Worm (Caenorhabditis elegans) whole organism, mixed stage, embryonic: ENCODE results near the gene col-80.

Experiments used
- M03D4.4 ChIP-seq: sonication (generic microtip); optimal IDR thresholded peaks from 2 replicates; lab custom pipeline; 2017; ENCODE audit warnings: mild to moderate bottlenecking, missing genetic modification characterization, missing compliant biosample characterization
- bed-3 ChIP-seq: fragments of 200-800 bp; sonication (Bioruptor generic); optimal IDR thresholded peaks from 3 replicates; lab custom pipeline; 2018; ENCODE audit warnings: mild to moderate bottlenecking, missing genetic modification characterization, moderate library complexity, missing compliant biosample characterization
- blmp-1 ChIP-seq: fragments of 150-350 bp; optimal IDR thresholded peaks from 2 replicates; lab custom pipeline; 2014; ENCODE audit warnings: missing biosample characterization, missing genetic modification characterization
- ceh-39 ChIP-seq: fragments of 150-350 bp; optimal IDR thresholded peaks from 2 replicates; lab custom pipeline; 2014; ENCODE audit warnings: missing biosample characterization, missing genetic modification characterization
- ceh-43 ChIP-seq: fragments of 200-800 bp; sonication (Bioruptor generic); optimal IDR thresholded peaks from 2 replicates; lab custom pipeline; 2018; ENCODE audit warnings: mild to moderate bottlenecking, missing genetic modification characterization, moderate library complexity, missing compliant biosample characterization
- ces-1 ChIP-seq: fragments of 150-350 bp; optimal IDR thresholded peaks from 2 replicates; lab custom pipeline; 2014; ENCODE audit warnings: missing biosample characterization, missing genetic modification reagents, missing genetic modification characterization
- drap-1 ChIP-seq: fragments of 200-800 bp; sonication (Bioruptor generic); optimal IDR thresholded peaks from 3 replicates; lab custom pipeline; 2018; ENCODE audit warnings: mild to moderate bottlenecking, missing genetic modification characterization, missing compliant biosample characterization
- elt-1 ChIP-seq: sonication (generic microtip); optimal IDR thresholded peaks from 2 replicates; lab custom pipeline; 2017; ENCODE audit warnings: missing genetic modification characterization, mild to moderate bottlenecking, missing compliant biosample characterization, antibody characterized with exemption, moderate library complexity, borderline replicate concordance; ENCODE audit not compliant: insufficient read depth
- elt-3 ChIP-seq: fragments of 150-350 bp; optimal IDR thresholded peaks from 2 replicates; lab custom pipeline; 2014; ENCODE audit warnings: missing biosample characterization, missing genetic modification characterization
- flh-1 ChIP-seq: fragments of 200-800 bp; sonication (Bioruptor generic); optimal IDR thresholded peaks from 2 replicates; lab custom pipeline; 2018; ENCODE audit warnings: mild to moderate bottlenecking, missing genetic modification characterization, moderate library complexity, missing compliant biosample characterization
- ham-2 ChIP-seq: fragments of 200-800 bp; sonication (Bioruptor generic); optimal IDR thresholded peaks from 2 replicates; lab custom pipeline; 2018; ENCODE audit warnings: mild to moderate bottlenecking, missing genetic modification characterization, missing compliant biosample characterization
- lin-32 ChIP-seq: fragments of 200-800 bp; sonication (Bioruptor generic); optimal IDR thresholded peaks from 2 replicates; lab custom pipeline; 2018; ENCODE audit warnings: mild to moderate bottlenecking, missing genetic modification characterization, missing compliant biosample characterization
- mab-5 ChIP-seq: fragments of 150-350 bp; optimal IDR thresholded peaks from 2 replicates; lab custom pipeline; 2014; ENCODE audit warnings: missing biosample characterization, missing genetic modification characterization
- mep-1 ChIP-seq: fragments of 150-350 bp; optimal IDR thresholded peaks from 2 replicates; lab custom pipeline; 2017; ENCODE audit warnings: missing biosample characterization, missing genetic modification reagents, missing genetic modification characterization, inconsistent platforms
- mls-2 ChIP-seq: sonication (generic microtip); optimal IDR thresholded peaks from 2 replicates; lab custom pipeline; 2016; ENCODE audit warnings: mild to moderate bottlenecking, missing genetic modification characterization, moderate library complexity, missing compliant biosample characterization
- nhr-12 ChIP-seq: fragments of 150-350 bp; optimal IDR thresholded peaks from 2 replicates; lab custom pipeline; 2014; ENCODE audit warnings: missing biosample characterization, missing genetic modification characterization
- nhr-2 ChIP-seq: fragments of 150-350 bp; optimal IDR thresholded peaks from 2 replicates; lab custom pipeline; 2014; ENCODE audit warnings: missing biosample characterization, missing genetic modification characterization
- nhr-28 ChIP-seq: fragments of 150-350 bp; optimal IDR thresholded peaks from 2 replicates; lab custom pipeline; 2014; ENCODE audit warnings: missing biosample characterization, missing genetic modification characterization
- nhr-76 ChIP-seq: sonication (generic microtip); optimal IDR thresholded peaks from 2 replicates; lab custom pipeline; 2017; ENCODE audit warnings: missing biosample characterization, missing genetic modification characterization
- pha-4 ChIP-seq: fragments of 150-350 bp; optimal IDR thresholded peaks from 2 replicates; lab custom pipeline; 2018; ENCODE audit warnings: missing biosample characterization, missing genetic modification reagents, missing genetic modification characterization
- sem-2 ChIP-seq: fragments of 200-800 bp; sonication (Bioruptor generic); optimal IDR thresholded peaks from 2 replicates; lab custom pipeline; 2018; ENCODE audit warnings: mild to moderate bottlenecking, missing genetic modification characterization, missing compliant biosample characterization
- snpc-4 ChIP-seq: fragments of 150-350 bp; optimal IDR thresholded peaks from 2 replicates; lab custom pipeline; 2014; ENCODE audit warnings: missing biosample characterization, missing genetic modification characterization
- sptf-1 ChIP-seq: sonication (generic microtip); optimal IDR thresholded peaks from 2 replicates; lab custom pipeline; 2017; ENCODE audit warnings: mild to moderate bottlenecking, missing genetic modification characterization, moderate library complexity, missing compliant biosample characterization
- tbx-8 ChIP-seq: fragments of 200-800 bp; sonication (Bioruptor generic); optimal IDR thresholded peaks from 2 replicates; lab custom pipeline; 2018; ENCODE audit warnings: mild to moderate bottlenecking, missing genetic modification characterization, moderate library complexity, missing compliant biosample characterization
- unc-120 ChIP-seq: sonication (generic microtip); optimal IDR thresholded peaks from 2 replicates; lab custom pipeline; 2017; ENCODE audit warnings: missing genetic modification characterization, missing compliant biosample characterization; ENCODE audit not compliant: poor library complexity, severe bottlenecking
- unc-62 ChIP-seq: fragments of 150-350 bp; optimal IDR thresholded peaks from 2 replicates; lab custom pipeline; 2014; ENCODE audit warnings: missing biosample characterization, missing genetic modification reagents, missing genetic modification characterization
- zip-8 ChIP-seq: fragments of 150-350 bp; optimal IDR thresholded peaks from 2 replicates; lab custom pipeline; 2014; ENCODE audit warnings: missing biosample characterization, missing genetic modification characterization
- ztf-11 ChIP-seq: fragments of 150-350 bp; optimal IDR thresholded peaks from 2 replicates; lab custom pipeline; 2014; ENCODE audit warnings: missing biosample characterization, missing genetic modification characterization

col-80 gene

DNA sequence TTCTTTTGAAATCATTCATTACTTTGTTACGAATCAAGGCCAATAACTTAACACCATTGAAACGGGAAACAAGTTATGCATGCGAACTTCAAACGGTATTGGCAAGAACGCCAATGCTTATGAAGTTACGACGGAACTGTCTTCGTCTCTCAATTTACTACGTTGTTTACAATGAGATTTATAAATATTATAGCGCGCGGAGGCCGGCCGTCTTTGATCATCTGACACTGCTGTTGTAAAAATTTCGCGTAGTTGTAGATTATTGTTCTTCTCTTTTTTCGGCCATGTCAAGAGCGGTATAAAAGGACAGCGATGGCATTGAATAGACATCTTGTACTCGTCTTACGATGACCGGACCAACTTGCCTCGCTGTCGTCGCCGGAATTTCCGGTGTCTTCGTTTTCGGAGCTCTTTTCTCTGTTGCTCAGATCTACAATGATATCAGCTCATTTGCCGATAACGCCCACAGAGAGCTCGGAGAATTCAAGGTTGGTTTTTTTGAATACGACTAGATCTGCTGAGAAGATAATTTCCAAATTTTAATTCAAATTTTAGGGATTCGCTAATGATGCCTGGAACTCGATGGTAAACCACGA, 2.3 kb upstream of the col-80 start, which contains the start of gene col-39:
Gene col-39 (plus strand): TSS at position 342 of the 596 bp plus-strand sequence.
- TF ChIP-seq M03D4.4 (tag; lab: Kevin White, UChicago): no peak
- TF ChIP-seq sptf-1: no peak

DNA sequence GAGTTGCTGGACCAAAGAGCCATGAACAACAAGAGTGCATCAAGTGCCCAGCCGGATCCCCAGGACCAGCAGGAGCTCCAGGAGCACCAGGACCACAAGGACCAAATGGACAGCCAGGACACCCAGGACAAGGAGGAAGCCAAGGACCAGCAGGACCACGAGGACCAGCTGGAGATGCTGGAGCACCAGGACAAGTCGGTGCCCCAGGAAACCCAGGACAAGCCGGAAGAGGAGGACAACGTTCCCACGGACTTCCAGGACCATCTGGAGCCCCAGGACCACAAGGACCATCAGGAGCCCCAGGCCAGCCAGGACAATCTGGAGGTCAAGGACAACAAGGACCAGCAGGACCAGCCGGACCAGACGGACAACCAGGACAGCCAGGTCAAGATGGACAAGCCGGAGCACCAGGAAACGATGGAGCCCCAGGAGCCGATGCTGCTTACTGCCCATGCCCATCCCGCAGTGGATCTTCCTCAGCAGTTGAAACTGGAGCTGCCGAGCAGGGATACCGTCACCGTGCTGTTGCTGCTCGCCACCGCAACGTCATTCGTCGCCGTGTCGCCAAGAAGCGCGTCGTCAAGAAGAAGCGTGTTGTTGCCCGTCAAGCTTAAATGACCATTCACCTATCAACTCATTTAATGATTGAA, 1.5 kb upstream of the col-80 start:
- TF ChIP-seq mep-1 (tag; lab: Kevin White, UChicago) (no peak), snpc-4 (tag; lab: Kevin White, UChicago) (no peak), mls-2 (tag; lab: Kevin White, UChicago) (no peak), sem-2 (GFP tag; lab: Kevin White, UChicago) (no peak), elt-1 (tag; lab: Kevin White, UChicago) (no peak), sptf-1 (no peak), nhr-12 (tag; lab: Kevin White, UChicago) (no peak), M03D4.4 (tag; lab: Kevin White, UChicago) (no peak)

ce11 chrII:10706038-10706437, 963 bp upstream of the col-80 start:
- TF ChIP-seq pha-4 (tag; lab: Kevin White, UChicago): no peak
- no peak for TF ChIP-seq mls-2 (tag; lab: Kevin White, UChicago)
- no peak for TF ChIP-seq sem-2 (GFP tag; lab: Kevin White, UChicago)
- no peak for TF ChIP-seq elt-3 (tag; lab: Kevin White, UChicago)
- no peak for TF ChIP-seq blmp-1
- no peak for TF ChIP-seq nhr-76 (tag; lab: Kevin White, UChicago)
- no peak for TF ChIP-seq bed-3 (GFP tag; lab: Kevin White, UChicago)
- TF ChIP-seq ces-1 (GFP tag; lab: Kevin White, UChicago): no peak

DNA sequence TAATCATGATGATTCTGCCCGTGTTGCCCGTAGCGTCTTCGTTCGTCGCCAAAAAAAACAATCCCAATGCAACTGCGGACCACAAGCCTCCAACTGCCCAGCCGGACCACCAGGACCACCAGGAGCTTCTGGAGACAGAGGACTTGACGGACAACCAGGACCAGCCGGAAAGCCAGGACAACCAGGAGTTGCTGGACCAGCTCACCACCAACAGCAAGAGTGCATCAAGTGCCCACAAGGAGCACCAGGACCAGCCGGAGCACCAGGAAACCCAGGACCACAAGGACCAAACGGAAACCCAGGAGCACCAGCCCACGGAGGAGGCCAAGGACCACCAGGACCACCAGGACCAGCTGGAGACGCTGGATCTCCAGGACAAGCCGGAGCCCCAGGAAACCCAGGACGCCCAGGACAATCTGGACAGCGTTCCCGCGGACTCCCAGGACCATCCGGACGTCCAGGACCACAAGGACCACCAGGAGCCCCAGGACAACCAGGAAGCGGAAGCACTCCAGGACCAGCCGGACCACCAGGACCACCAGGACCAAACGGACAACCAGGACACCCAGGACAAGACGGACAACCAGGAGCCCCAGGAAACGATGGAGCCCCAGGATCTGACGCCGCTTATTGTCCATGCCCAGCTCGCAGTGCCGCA, 567 bp downstream of the col-80 start:
- no peak for TF ChIP-seq sem-2 (GFP tag; lab: Kevin White, UChicago)

- no peak for TF ChIP-seq mls-2 (tag; lab: Kevin White, UChicago)
- TF ChIP-seq zip-8 (tag; lab: Kevin White, UChicago): no peak
- no peak for TF ChIP-seq ces-1 (GFP tag; lab: Kevin White, UChicago)
- no peak for TF ChIP-seq nhr-76 (tag; lab: Kevin White, UChicago)
- no peak for TF ChIP-seq bed-3 (GFP tag; lab: Kevin White, UChicago)
- TF ChIP-seq sptf-1: no peak
- no peak for TF ChIP-seq pha-4 (tag; lab: Kevin White, UChicago)
- no peak for TF ChIP-seq mab-5 (tag; lab: Kevin White, UChicago)
- TF ChIP-seq unc-62 (GFP tag; lab: Kevin White, UChicago): no peak
- no peak for TF ChIP-seq elt-3 (tag; lab: Kevin White, UChicago)
- TF ChIP-seq ham-2 (GFP tag; lab: Kevin White, UChicago): no peak
- TF ChIP-seq nhr-12 (tag; lab: Kevin White, UChicago): no peak
- no peak for TF ChIP-seq ztf-11 (tag; lab: Kevin White, UChicago)
- no peak for TF ChIP-seq nhr-2 (tag; lab: Kevin White, UChicago)
Observed at ce11 chrII:10708660-10709059, 1.7 kb downstream of the col-80 start, which contains the start of gene bli-1. Gene bli-1 (plus strand): TSS chrII:10708960.

- no peak for TF ChIP-seq flh-1 (GFP tag; lab: Kevin White, UChicago)
Observed at ce11 chrII:10714262-10714933, 7.4 kb downstream of the col-80 start, which contains the start of the genes dph-2 and C09G5.7. Gene dph-2 (minus strand): TSS chrII:10714297. Gene C09G5.7 (plus strand): TSS chrII:10714883.

- TF ChIP-seq unc-120 (no peak), bed-3 (GFP tag; lab: Kevin White, UChicago) (no peak), nhr-76 (tag; lab: Kevin White, UChicago) (no peak), ceh-43 (no peak), nhr-28 (no peak), lin-32 (no peak), nhr-2 (tag; lab: Kevin White, UChicago) (no peak), ceh-39 (no peak), unc-62 (GFP tag; lab: Kevin White, UChicago) (no peak), snpc-4 (tag; lab: Kevin White, UChicago) (no peak), tbx-8 (GFP tag; lab: Kevin White, UChicago) (no peak), drap-1 (no peak), nhr-12 (tag; lab: Kevin White, UChicago) (no peak)
Observed at ce11 chrII:10717124-10717523, 10.1 kb downstream of the col-80 start, which contains the start of gene C09G5.13. Gene C09G5.13 (plus strand): TSS chrII:10717424.
